Fruit fly (Drosophila melanogaster) whole organism, embryonic: Measurements from ENCODE around the gene Gr93d.

ENCODE experiments used
- CG1024 ChIP-seq: fragments of 200-800 bp; sonication (Bioruptor generic); IDR thresholded peaks from 2 replicates; pipeline ENCODE4 v1.3.6; 2022; ENCODE audit warnings: missing biosample characterization, missing genetic modification characterization
- CG10543 ChIP-seq: fragments of 200-800 bp; sonication (Bioruptor generic); optimal IDR thresholded peaks from 3 replicates; lab custom pipeline; 2017; ENCODE audit warnings: missing biosample characterization, mild to moderate bottlenecking, missing genetic modification characterization, moderate library complexity
- CG10959 ChIP-seq: fragments of 200-800 bp; sonication (Bioruptor generic); IDR thresholded peaks from 2 replicates; pipeline ENCODE4 v1.3.6; 2022; ENCODE audit warnings: missing biosample characterization, missing genetic modification characterization
- CG11456 ChIP-seq: fragments of 200-800 bp; sonication (Bioruptor generic); IDR thresholded peaks from 3 replicates; pipeline ENCODE4 v1.3.6; 2022; ENCODE audit warnings: missing biosample characterization, missing genetic modification characterization
- CG12071 ChIP-seq: fragments of 200-800 bp; sonication (Bioruptor generic); optimal IDR thresholded peaks from 3 replicates; lab custom pipeline; 2018; ENCODE audit warnings: missing biosample characterization, mild to moderate bottlenecking, missing genetic modification characterization
- CG12219 ChIP-seq: fragments of 200-800 bp; sonication (Bioruptor generic); optimal IDR thresholded peaks from 3 replicates; lab custom pipeline; 2018; ENCODE audit warnings: missing biosample characterization, mild to moderate bottlenecking, missing genetic modification characterization
- CG12391 ChIP-seq: fragments of 200-800 bp; sonication (Bioruptor generic); optimal IDR thresholded peaks from 3 replicates; lab custom pipeline; 2018; ENCODE audit warnings: missing biosample characterization, mild to moderate bottlenecking, missing genetic modification characterization, moderate library complexity
- CG13624 ChIP-seq: fragments of 200-800 bp; sonication (Bioruptor generic); optimal IDR thresholded peaks from 2 replicates; lab custom pipeline; 2016; ENCODE audit warnings: missing biosample characterization, missing genetic modification characterization
- CG17612 ChIP-seq: fragments of 200-800 bp; sonication (Bioruptor generic); IDR thresholded peaks from 2 replicates; pipeline ENCODE4 v1.3.6; 2022; ENCODE audit warnings: missing biosample characterization, missing genetic modification characterization
- CG2889 ChIP-seq: fragments of 200-800 bp; sonication (Bioruptor generic); IDR thresholded peaks from 3 replicates; pipeline ENCODE4 v1.3.6; 2022; ENCODE audit warnings: missing biosample characterization, missing genetic modification characterization
- CG4282 ChIP-seq: fragments of 200-800 bp; sonication (Bioruptor generic); optimal IDR thresholded peaks from 2 replicates; lab custom pipeline; 2016; ENCODE audit warnings: missing biosample characterization, missing genetic modification characterization
- CG6254 ChIP-seq: fragments of 200-800 bp; sonication (Bioruptor generic); optimal IDR thresholded peaks from 3 replicates; lab custom pipeline; 2017; ENCODE audit warnings: mild to moderate bottlenecking, missing biosample characterization, missing genetic modification reagents, missing genetic modification characterization
- CG6654 ChIP-seq: fragments of 200-800 bp; sonication (Bioruptor generic); optimal IDR thresholded peaks from 2 replicates; lab custom pipeline; 2017; ENCODE audit warnings: missing biosample characterization, mild to moderate bottlenecking, missing genetic modification characterization
- CG6765 ChIP-seq: fragments of 200-800 bp; sonication (Bioruptor generic); optimal IDR thresholded peaks from 3 replicates; lab custom pipeline; 2017; ENCODE audit warnings: missing biosample characterization, mild to moderate bottlenecking, missing genetic modification characterization
- CG6854 ChIP-seq: fragments of 200-800 bp; sonication (Bioruptor generic); optimal IDR thresholded peaks from 3 replicates; lab custom pipeline; 2017; ENCODE audit warnings: missing biosample characterization, mild to moderate bottlenecking, missing genetic modification characterization
- CG7745 ChIP-seq: fragments of 200-800 bp; sonication (Bioruptor generic); optimal IDR thresholded peaks from 2 replicates; lab custom pipeline; 2018; ENCODE audit warnings: missing biosample characterization, mild to moderate bottlenecking, missing genetic modification characterization, moderate library complexity
- CG8290 ChIP-seq, 3 experiments: fragments of 200-800 bp; sonication (Bioruptor generic); optimal IDR thresholded peaks; 2 replicates each; lab custom pipeline; 2016 to 2019; ENCODE audit warnings: missing biosample characterization in 3 of 3, missing genetic modification characterization in 3 of 3, mild to moderate bottlenecking in 2 of 3, moderate library complexity in 1 of 3
- CkIIα-i1 ChIP-seq: fragments of 200-800 bp; sonication (Bioruptor generic); IDR thresholded peaks from 2 replicates; pipeline ENCODE4 v1.3.6; 2022; ENCODE audit warnings: missing biosample characterization, missing genetic modification characterization
- D19B ChIP-seq: fragments of 200-800 bp; sonication (Bioruptor generic); optimal IDR thresholded peaks from 2 replicates; lab custom pipeline; 2017; ENCODE audit warnings: missing biosample characterization, mild to moderate bottlenecking, missing genetic modification characterization
- Dek ChIP-seq: fragments of 200-800 bp; sonication (Bioruptor generic); optimal IDR thresholded peaks from 3 replicates; lab custom pipeline; 2019; ENCODE audit warnings: missing biosample characterization, mild to moderate bottlenecking, missing genetic modification characterization, moderate library complexity
- Dll ChIP-seq: fragments of 200-800 bp; sonication (Bioruptor generic); IDR thresholded peaks from 4 replicates; pipeline ENCODE4 v1.3.6; 2022; ENCODE audit warnings: missing biosample characterization, missing genetic modification characterization; ENCODE audit not compliant: partially characterized antibody
- Doc2 ChIP-seq: fragments of 200-800 bp; sonication (Bioruptor generic); IDR thresholded peaks from 2 replicates; pipeline ENCODE4 v1.3.6; 2022; ENCODE audit warnings: missing biosample characterization, missing genetic modification characterization
- Kr ChIP-seq: fragments of 200-800 bp; sonication (Bioruptor generic); optimal IDR thresholded peaks from 2 replicates; lab custom pipeline; 2017; ENCODE audit warnings: missing biosample characterization, mild to moderate bottlenecking, missing genetic modification characterization
- MBD-R2 ChIP-seq: fragments of 200-800 bp; sonication (Bioruptor generic); IDR thresholded peaks from 2 replicates; pipeline ENCODE4 v1.3.6; 2022; ENCODE audit warnings: missing biosample characterization, missing genetic modification characterization
- NC2α ChIP-seq: fragments of 200-800 bp; sonication (Bioruptor generic); optimal IDR thresholded peaks from 2 replicates; lab custom pipeline; 2016; ENCODE audit warnings: missing biosample characterization, missing genetic modification characterization
- Rfx ChIP-seq: fragments of 200-800 bp; sonication (Bioruptor generic); IDR thresholded peaks from 2 replicates; pipeline ENCODE4 v1.3.6; 2022; ENCODE audit warnings: missing biosample characterization, missing genetic modification characterization
- Sin3A ChIP-seq: fragments of >200 bp; optimal IDR thresholded peaks from 2 replicates; lab custom pipeline; 2018
- Trl ChIP-seq, 3 experiments: fragments of >200 bp in 2 of 3; fragments of 200-800 bp in 1 of 3; sonication (Bioruptor generic) in 1 of 3; optimal IDR thresholded peaks; 2 replicates in 1 of 3; 3 replicates in 2 of 3; lab custom pipeline; 2016 to 2017; ENCODE audit warnings: missing biosample characterization in 1 of 3, missing genetic modification characterization in 1 of 3
- YL-1 ChIP-seq: fragments of 200-800 bp; sonication (Bioruptor generic); optimal IDR thresholded peaks from 3 replicates; lab custom pipeline; 2017; ENCODE audit warnings: missing biosample characterization, mild to moderate bottlenecking, missing genetic modification characterization
- abd-A ChIP-seq: fragments of 200-800 bp; sonication (Bioruptor generic); optimal IDR thresholded peaks from 3 replicates; lab custom pipeline; 2019; ENCODE audit warnings: missing biosample characterization, mild to moderate bottlenecking, missing genetic modification characterization, moderate library complexity
- bigmax ChIP-seq: fragments of 200-800 bp; sonication (Bioruptor generic); optimal IDR thresholded peaks from 2 replicates; lab custom pipeline; 2018; ENCODE audit warnings: missing biosample characterization, mild to moderate bottlenecking, missing genetic modification characterization
- bsh ChIP-seq, 2 experiments: fragments of 200-800 bp; sonication (Bioruptor generic); optimal IDR thresholded peaks; 2 replicates each; lab custom pipeline; 2017 to 2018; ENCODE audit warnings: mild to moderate bottlenecking in 2 of 2, missing biosample characterization in 2 of 2, missing genetic modification characterization in 2 of 2, moderate library complexity in 1 of 2
- cas ChIP-seq: fragments of 200-800 bp; sonication (Bioruptor generic); IDR thresholded peaks from 2 replicates; pipeline ENCODE4 v1.3.6; 2022; ENCODE audit warnings: missing biosample characterization, missing genetic modification characterization
- chm ChIP-seq: fragments of 200-800 bp; sonication (Bioruptor generic); IDR thresholded peaks from 2 replicates; pipeline ENCODE4 v1.3.6; 2022; ENCODE audit warnings: missing biosample characterization, missing genetic modification characterization
- chn ChIP-seq: fragments of 200-800 bp; sonication (Bioruptor generic); optimal IDR thresholded peaks from 2 replicates; lab custom pipeline; 2016; ENCODE audit warnings: missing biosample characterization, missing genetic modification characterization
- dan ChIP-seq: fragments of 200-800 bp; sonication (Bioruptor generic); IDR thresholded peaks from 2 replicates; pipeline ENCODE4 v1.3.6; 2022; ENCODE audit warnings: missing biosample characterization, missing genetic modification characterization
- dysf ChIP-seq: fragments of 200-800 bp; sonication (Bioruptor generic); IDR thresholded peaks from 3 replicates; pipeline ENCODE4 v1.3.6; 2022; ENCODE audit warnings: missing biosample characterization, missing genetic modification characterization
- gem ChIP-seq: fragments of 200-800 bp; sonication (Bioruptor generic); optimal IDR thresholded peaks from 2 replicates; lab custom pipeline; 2019; ENCODE audit warnings: missing biosample characterization, mild to moderate bottlenecking, missing genetic modification characterization, moderate library complexity
- gt ChIP-seq: fragments of 200-800 bp; sonication (Bioruptor generic); IDR thresholded peaks from 2 replicates; pipeline ENCODE4 v1.3.6; 2022; ENCODE audit warnings: missing biosample characterization, missing genetic modification characterization
- klu ChIP-seq: fragments of 200-800 bp; sonication (Bioruptor generic); IDR thresholded peaks from 2 replicates; pipeline ENCODE4 v1.3.6; 2022; ENCODE audit warnings: missing biosample characterization, missing genetic modification characterization
- mld ChIP-seq: fragments of 200-800 bp; sonication (Bioruptor generic); IDR thresholded peaks from 3 replicates; pipeline ENCODE4 v1.3.6; 2022; ENCODE audit warnings: missing biosample characterization, missing genetic modification characterization; ENCODE audit not compliant: partially characterized antibody
- p53 ChIP-seq: fragments of 200-800 bp; sonication (Bioruptor generic); optimal IDR thresholded peaks from 2 replicates; lab custom pipeline; 2016; ENCODE audit warnings: missing biosample characterization, missing genetic modification characterization
- pb ChIP-seq: fragments of 200-800 bp; sonication (Bioruptor generic); optimal IDR thresholded peaks from 3 replicates; lab custom pipeline; 2016; ENCODE audit warnings: missing biosample characterization, missing genetic modification characterization
- schlank ChIP-seq: fragments of 200-800 bp; sonication (Bioruptor generic); optimal IDR thresholded peaks from 2 replicates; lab custom pipeline; 2018; ENCODE audit warnings: missing biosample characterization, mild to moderate bottlenecking, missing genetic modification characterization
- slp2 ChIP-seq: fragments of 200-800 bp; sonication (Bioruptor generic); optimal IDR thresholded peaks from 2 replicates; lab custom pipeline; 2016; ENCODE audit warnings: missing biosample characterization, missing genetic modification characterization
- sr ChIP-seq: fragments of 200-800 bp; sonication (Bioruptor generic); IDR thresholded peaks from 3 replicates; pipeline ENCODE4 v1.3.6; 2022; ENCODE audit warnings: missing biosample characterization, missing genetic modification characterization
- stwl ChIP-seq: fragments of 200-800 bp; sonication (Bioruptor generic); optimal IDR thresholded peaks from 3 replicates; lab custom pipeline; 2018; ENCODE audit warnings: missing biosample characterization, mild to moderate bottlenecking, missing genetic modification characterization, moderate library complexity
- tll ChIP-seq, 2 experiments: fragments of 200-800 bp in 1 of 2; fragments of >200 bp in 1 of 2; sonication (Bioruptor generic) in 1 of 2; optimal IDR thresholded peaks; 2 replicates each; lab custom pipeline; 2017 to 2019; ENCODE audit warnings: missing biosample characterization in 2 of 2, missing genetic modification characterization in 2 of 2, mild to moderate bottlenecking in 1 of 2, moderate library complexity in 1 of 2
- toy ChIP-seq: fragments of 200-800 bp; sonication (Bioruptor generic); IDR thresholded peaks from 2 replicates; pipeline ENCODE4 v1.3.6; 2022; ENCODE audit warnings: missing biosample characterization, missing genetic modification characterization
- yki ChIP-seq: fragments of >200 bp; optimal IDR thresholded peaks from 3 replicates; lab custom pipeline; 2018

The Gr93d gene

dm6 chr3R:21828040-21828526 is 18.4 kb downstream of the Gr93d start (continued):
- peak; percentile 34; the same call in 1 of the 3 replicates for TF ChIP-seq CG2889 (GFP tag; lab: Robert Waterston, UW)
- no peak for TF ChIP-seq Trl (optimal IDR thresholded peaks at IDR 0.05; lab: Kevin White, UChicago)
- peak; percentile 68 for TF ChIP-seq Trl (GFP tag; optimal IDR thresholded peaks at IDR 0.05; lab: Kevin White, UChicago)
- no peak for TF ChIP-seq CG17612 (GFP tag; lab: Robert Waterston, UW)
- TF ChIP-seq pb, result peak; percentile 46
- TF ChIP-seq CG1024, result no peak
- TF ChIP-seq sr (GFP tag; lab: Robert Waterston, UW), result no peak
- peak; percentile 12 for TF ChIP-seq CG6654 (GFP tag; lab: Kevin White, UChicago)
- no peak for TF ChIP-seq Sin3A (lab: Kevin White, UChicago)
- peak; percentile 34 for TF ChIP-seq p53 (GFP tag; lab: Kevin White, UChicago)
- TF ChIP-seq yki (lab: Kevin White, UChicago), result no peak
- no peak for TF ChIP-seq CkIIα-i1 (GFP tag; lab: Robert Waterston, UW)
- TF ChIP-seq klu, result no peak
- peak; percentile 82 for TF ChIP-seq D19B
- no peak for TF ChIP-seq toy (GFP tag; lab: Robert Waterston, UW)
- peak; percentile 83 for TF ChIP-seq CG12391 (tag; lab: Kevin White, UChicago)
- TF ChIP-seq dan (GFP tag; lab: Robert Waterston, UW), result peak; percentile 71; the same call in 1 of the 2 replicates
- TF ChIP-seq CG6854 (GFP tag; lab: Kevin White, UChicago), result no peak
- peak; percentile 55; the same call in 1 of the 2 replicates for TF ChIP-seq chm (GFP tag; lab: Robert Waterston, UW)
- TF ChIP-seq chn (GFP tag; lab: Kevin White, UChicago), result peak; percentile 82
- peak; percentile 74 for TF ChIP-seq abd-A (tag; lab: Kevin White, UChicago)
- TF ChIP-seq Dek, result no peak
- TF ChIP-seq Doc2 (GFP tag; lab: Robert Waterston, UW), result no peak
- TF ChIP-seq dysf (GFP tag; lab: Robert Waterston, UW), result peak; percentile 68; the same call in 2 of the 3 replicates
- peak; percentile 88 for TF ChIP-seq gem
- TF ChIP-seq CG11456 (GFP tag; lab: Robert Waterston, UW), result no peak
- TF ChIP-seq gt (GFP tag; lab: Robert Waterston, UW), result peak; percentile 55; the same call in 1 of the 2 replicates
- TF ChIP-seq mld (GFP tag; lab: Robert Waterston, UW), result peak; percentile 54; the same call in 1 of the 3 replicates
- TF ChIP-seq CG8290 (GFP tag; optimal IDR thresholded peaks at IDR 0.05; lab: Kevin White, UChicago), result peak; percentile 8
- peak in 1 of 2 experiments; percentile 54 for TF ChIP-seq CG8290 (tag; optimal IDR thresholded peaks at IDR 0.05; lab: Kevin White, UChicago)
- peak; percentile 70 for TF ChIP-seq CG12219
- peak; percentile 31 for TF ChIP-seq CG13624
- peak; percentile 69 for TF ChIP-seq CG6254 (GFP tag; lab: Kevin White, UChicago)
- peak; percentile 77 for TF ChIP-seq NC2α (GFP tag; lab: Kevin White, UChicago)
- TF ChIP-seq CG10959, result peak; percentile 84
- TF ChIP-seq Kr (GFP tag; lab: Kevin White, UChicago), result peak; percentile 87
- no peak for TF ChIP-seq MBD-R2 (GFP tag; lab: Robert Waterston, UW)
- peak; percentile 52 for TF ChIP-seq CG4282 (GFP tag; lab: Kevin White, UChicago)
- TF ChIP-seq CG7745, result peak; percentile 39
- peak; percentile 10 for TF ChIP-seq stwl (tag; lab: Kevin White, UChicago)
- TF ChIP-seq Rfx (GFP tag; lab: Robert Waterston, UW), result peak; percentile 27; the same call in 1 of the 2 replicates
- TF ChIP-seq bigmax (GFP tag; lab: Kevin White, UChicago), result no peak
- no peak for TF ChIP-seq CG10543 (GFP tag; lab: Kevin White, UChicago)
- TF ChIP-seq slp2 (GFP tag; lab: Kevin White, UChicago), result peak; percentile 60
- TF ChIP-seq schlank (tag; lab: Kevin White, UChicago), result no peak
- TF ChIP-seq tll (GFP tag; optimal IDR thresholded peaks at IDR 0.05; lab: Kevin White, UChicago), result no peak
- no peak for TF ChIP-seq cas (GFP tag; lab: Robert Waterston, UW)
- no peak for TF ChIP-seq YL-1 (GFP tag; lab: Kevin White, UChicago)
- TF ChIP-seq CG12071 (GFP tag; lab: Kevin White, UChicago), result no peak
- no peak for TF ChIP-seq CG6765
- peak in 1 of 2 experiments; percentile 95 for TF ChIP-seq bsh (GFP tag; optimal IDR thresholded peaks at IDR 0.05; lab: Kevin White, UChicago)
- TF ChIP-seq Dll (GFP tag; lab: Robert Waterston, UW), result 0 out of 4 replicates have a peak, but pooled peaks have one; percentile 36
